Fruit fly (Drosophila melanogaster) whole organism, embryonic: ENCODE measurements around the gene AstC.

Source experiments
- Antp ChIP-seq: fragments of 200-800 bp; sonication (Bioruptor generic); optimal IDR thresholded peaks from 3 replicates; lab custom pipeline; 2016; ENCODE audit warnings: missing biosample characterization, missing genetic modification characterization
- Asciz ChIP-seq: fragments of 200-800 bp; sonication (Bioruptor generic); optimal IDR thresholded peaks from 2 replicates; lab custom pipeline; 2017; ENCODE audit warnings: missing biosample characterization, mild to moderate bottlenecking, missing genetic modification characterization, missing genetic modification reagents
- B-H2 ChIP-seq: fragments of 200-800 bp; sonication (Bioruptor generic); optimal IDR thresholded peaks from 2 replicates; lab custom pipeline; 2018; ENCODE audit warnings: missing biosample characterization, mild to moderate bottlenecking, missing genetic modification characterization
- CG10431 ChIP-seq: fragments of 200-800 bp; sonication (Bioruptor generic); optimal IDR thresholded peaks from 3 replicates; lab custom pipeline; 2018; ENCODE audit warnings: missing biosample characterization, mild to moderate bottlenecking, missing genetic modification characterization
- CG10543 ChIP-seq: fragments of 200-800 bp; sonication (Bioruptor generic); optimal IDR thresholded peaks from 3 replicates; lab custom pipeline; 2017; ENCODE audit warnings: missing biosample characterization, mild to moderate bottlenecking, missing genetic modification characterization, moderate library complexity
- CG11398 ChIP-seq: fragments of 200-800 bp; sonication (Bioruptor generic); optimal IDR thresholded peaks from 2 replicates; lab custom pipeline; 2016; ENCODE audit warnings: missing biosample characterization, missing genetic modification characterization
- CG12104 ChIP-seq: fragments of 200-800 bp; sonication (Bioruptor generic); optimal IDR thresholded peaks from 3 replicates; lab custom pipeline; 2016; ENCODE audit warnings: missing biosample characterization, missing genetic modification characterization
- CG13287 ChIP-seq: fragments of 200-800 bp; sonication (Bioruptor generic); IDR thresholded peaks from 2 replicates; pipeline ENCODE4 v1.3.6; 2022; ENCODE audit warnings: missing biosample characterization, missing genetic modification characterization; ENCODE audit not compliant: partially characterized antibody
- CG15269 ChIP-seq: fragments of 200-800 bp; sonication (Bioruptor generic); optimal IDR thresholded peaks from 2 replicates; lab custom pipeline; 2018; ENCODE audit warnings: missing biosample characterization, mild to moderate bottlenecking, missing genetic modification characterization, moderate library complexity
- CG15696 ChIP-seq: fragments of 200-800 bp; sonication (Bioruptor generic); optimal IDR thresholded peaks from 2 replicates; lab custom pipeline; 2019; ENCODE audit warnings: missing biosample characterization, mild to moderate bottlenecking, missing genetic modification characterization, moderate library complexity
- CG18476 ChIP-seq: fragments of 200-800 bp; sonication (Bioruptor generic); optimal IDR thresholded peaks from 2 replicates; lab custom pipeline; 2016; ENCODE audit warnings: missing biosample characterization, mild to moderate bottlenecking, missing genetic modification characterization
- CG2120 ChIP-seq: fragments of 200-800 bp; sonication (Bioruptor generic); optimal IDR thresholded peaks from 3 replicates; lab custom pipeline; 2016; ENCODE audit warnings: missing biosample characterization, missing genetic modification characterization
- CG2202 ChIP-seq: fragments of 200-800 bp; sonication (Bioruptor generic); optimal IDR thresholded peaks from 2 replicates; lab custom pipeline; 2018; ENCODE audit warnings: missing biosample characterization, mild to moderate bottlenecking, missing genetic modification characterization
- CG32772 ChIP-seq: fragments of 200-800 bp; sonication (Bioruptor generic); IDR thresholded peaks from 2 replicates; pipeline ENCODE4 v1.3.6; 2022; ENCODE audit warnings: missing biosample characterization, missing genetic modification characterization
- CG3995 ChIP-seq: fragments of 200-800 bp; sonication (Bioruptor generic); optimal IDR thresholded peaks from 3 replicates; lab custom pipeline; 2016; ENCODE audit warnings: missing biosample characterization, missing genetic modification characterization
- CG7963 ChIP-seq: fragments of 200-800 bp; sonication (Bioruptor generic); IDR thresholded peaks from 3 replicates; pipeline ENCODE4 v1.3.6; 2022; ENCODE audit warnings: missing biosample characterization, missing genetic modification characterization; ENCODE audit not compliant: partially characterized antibody
- CG8478 ChIP-seq: fragments of >200 bp; optimal IDR thresholded peaks from 2 replicates; lab custom pipeline; 2018
- CG8924 ChIP-seq: fragments of 200-800 bp; optimal IDR thresholded peaks from 3 replicates; lab custom pipeline; 2019; ENCODE audit warnings: missing biosample characterization, mild to moderate bottlenecking, missing genetic modification characterization, moderate library complexity
- Camta ChIP-seq: fragments of 200-800 bp; sonication (Bioruptor generic); optimal IDR thresholded peaks from 2 replicates; lab custom pipeline; 2016; ENCODE audit warnings: missing biosample characterization, missing genetic modification characterization
- Chrac-16 ChIP-seq: fragments of 200-800 bp; sonication (Bioruptor generic); optimal IDR thresholded peaks from 3 replicates; lab custom pipeline; 2016; ENCODE audit warnings: missing biosample characterization, missing genetic modification characterization
- E2f1 ChIP-seq: fragments of 200-800 bp; sonication (Bioruptor generic); IDR thresholded peaks from 2 replicates; pipeline ENCODE4 v1.3.6; 2022; ENCODE audit warnings: missing biosample characterization, missing genetic modification characterization
- Ets97D ChIP-seq: fragments of 200-800 bp; sonication (Bioruptor generic); optimal IDR thresholded peaks from 3 replicates; lab custom pipeline; 2016; ENCODE audit warnings: missing biosample characterization, missing genetic modification characterization
- Rx ChIP-seq: fragments of 200-800 bp; sonication (Bioruptor generic); IDR thresholded peaks from 2 replicates; pipeline ENCODE4 v1.3.6; 2022; ENCODE audit warnings: missing biosample characterization, missing genetic modification characterization
- Sox102F ChIP-seq: fragments of 200-800 bp; sonication (Bioruptor generic); optimal IDR thresholded peaks from 2 replicates; lab custom pipeline; 2018; ENCODE audit warnings: missing biosample characterization, mild to moderate bottlenecking, missing genetic modification characterization, moderate library complexity
- Ssrp ChIP-seq: fragments of 200-800 bp; sonication (Bioruptor generic); optimal IDR thresholded peaks from 2 replicates; lab custom pipeline; 2018; ENCODE audit warnings: missing biosample characterization, mild to moderate bottlenecking, missing genetic modification characterization, moderate library complexity
- Xbp1 ChIP-seq: fragments of 200-800 bp; sonication (Bioruptor generic); optimal IDR thresholded peaks from 3 replicates; lab custom pipeline; 2016; ENCODE audit warnings: missing biosample characterization, mild to moderate bottlenecking, missing genetic modification characterization
- br ChIP-seq: fragments of >200 bp; optimal IDR thresholded peaks from 2 replicates; lab custom pipeline; 2017
- caup ChIP-seq: fragments of 200-800 bp; sonication (Bioruptor generic); optimal IDR thresholded peaks from 3 replicates; lab custom pipeline; 2017; ENCODE audit warnings: missing biosample characterization, mild to moderate bottlenecking, missing genetic modification characterization, moderate library complexity; ENCODE audit not compliant: severe bottlenecking
- dan ChIP-seq: fragments of 200-800 bp; sonication (Bioruptor generic); IDR thresholded peaks from 2 replicates; pipeline ENCODE4 v1.3.6; 2022; ENCODE audit warnings: missing biosample characterization, missing genetic modification characterization
- dmrt11E ChIP-seq: fragments of 200-800 bp; sonication (Bioruptor generic); optimal IDR thresholded peaks from 3 replicates; lab custom pipeline; 2018; ENCODE audit warnings: missing biosample characterization, mild to moderate bottlenecking, missing genetic modification characterization, moderate library complexity
- dmrt99B ChIP-seq: fragments of 200-800 bp; sonication (Bioruptor generic); optimal IDR thresholded peaks from 2 replicates; lab custom pipeline; 2018; ENCODE audit warnings: missing biosample characterization, mild to moderate bottlenecking, missing genetic modification characterization, moderate library complexity
- esg ChIP-seq: fragments of 200-800 bp; sonication (Bioruptor generic); conservative IDR thresholded peaks from 2 replicates; pipeline ENCODE4 v1.3.6; 2022; ENCODE audit warnings: missing biosample characterization, missing genetic modification characterization
- fd3F ChIP-seq: fragments of 200-800 bp; sonication (Bioruptor generic); optimal IDR thresholded peaks from 2 replicates; lab custom pipeline; 2018; ENCODE audit warnings: missing biosample characterization, mild to moderate bottlenecking, missing genetic modification characterization, moderate library complexity
- fru ChIP-seq: fragments of >200 bp; optimal IDR thresholded peaks from 2 replicates; lab custom pipeline; 2017
- hb ChIP-seq: fragments of 200-800 bp; sonication (Bioruptor generic); IDR thresholded peaks from 3 replicates; pipeline ENCODE4 v1.3.6; 2022; ENCODE audit warnings: missing biosample characterization, missing genetic modification characterization; ENCODE audit not compliant: partially characterized antibody
- hth ChIP-seq: fragments of >200 bp; optimal IDR thresholded peaks from 2 replicates; lab custom pipeline; 2017; ENCODE audit warnings: inconsistent platforms
- lab ChIP-seq: fragments of 200-800 bp; sonication (Bioruptor generic); optimal IDR thresholded peaks from 3 replicates; lab custom pipeline; 2017; ENCODE audit warnings: missing biosample characterization, missing genetic modification characterization, mild to moderate bottlenecking, moderate library complexity, missing genetic modification reagents
- lbe ChIP-seq: fragments of 200-800 bp; sonication (Bioruptor generic); optimal IDR thresholded peaks from 2 replicates; lab custom pipeline; 2016; ENCODE audit warnings: missing biosample characterization, mild to moderate bottlenecking, missing genetic modification characterization
- mld ChIP-seq: fragments of 200-800 bp; sonication (Bioruptor generic); IDR thresholded peaks from 3 replicates; pipeline ENCODE4 v1.3.6; 2022; ENCODE audit warnings: missing biosample characterization, missing genetic modification characterization; ENCODE audit not compliant: partially characterized antibody
- nau ChIP-seq: fragments of 200-800 bp; sonication (Bioruptor generic); optimal IDR thresholded peaks from 3 replicates; lab custom pipeline; 2017; ENCODE audit warnings: missing biosample characterization, mild to moderate bottlenecking, missing genetic modification characterization, missing genetic modification reagents
- nerfin-2 ChIP-seq: fragments of 200-800 bp; sonication (Bioruptor generic); IDR thresholded peaks from 2 replicates; pipeline ENCODE4 v1.3.6; 2022; ENCODE audit warnings: missing biosample characterization, missing genetic modification characterization; ENCODE audit not compliant: partially characterized antibody
- org-1 ChIP-seq: fragments of 200-800 bp; sonication (Bioruptor generic); optimal IDR thresholded peaks from 2 replicates; lab custom pipeline; 2017; ENCODE audit warnings: missing biosample characterization, missing genetic modification characterization
- slp2 ChIP-seq: fragments of 200-800 bp; sonication (Bioruptor generic); optimal IDR thresholded peaks from 2 replicates; lab custom pipeline; 2016; ENCODE audit warnings: missing biosample characterization, missing genetic modification characterization
- ssp ChIP-seq: fragments of 200-800 bp; sonication (Bioruptor generic); IDR thresholded peaks from 2 replicates; pipeline ENCODE4 v1.3.6; 2022; ENCODE audit warnings: missing biosample characterization, missing genetic modification characterization
- tgo ChIP-seq: fragments of 200-800 bp; sonication (Bioruptor generic); IDR thresholded peaks from 3 replicates; pipeline ENCODE4 v1.3.6; 2022; ENCODE audit warnings: missing biosample characterization, missing genetic modification characterization
- tio ChIP-seq: fragments of 200-800 bp; sonication (Bioruptor generic); optimal IDR thresholded peaks from 2 replicates; lab custom pipeline; 2017; ENCODE audit warnings: missing biosample characterization, missing genetic modification characterization, inconsistent platforms
- tll ChIP-seq, 2 experiments: fragments of 200-800 bp in 1 of 2; fragments of >200 bp in 1 of 2; sonication (Bioruptor generic) in 1 of 2; optimal IDR thresholded peaks; 2 replicates each; lab custom pipeline; 2017 to 2019; ENCODE audit warnings: missing biosample characterization in 2 of 2, missing genetic modification characterization in 2 of 2, mild to moderate bottlenecking in 1 of 2, moderate library complexity in 1 of 2
- tx ChIP-seq: fragments of 200-800 bp; sonication (Bioruptor generic); optimal IDR thresholded peaks from 2 replicates; lab custom pipeline; 2016; ENCODE audit warnings: missing biosample characterization, missing genetic modification characterization
- unc-4 ChIP-seq: fragments of 200-800 bp; sonication (Bioruptor generic); IDR thresholded peaks from 2 replicates; pipeline ENCODE4 v1.3.6; 2022; ENCODE audit warnings: missing biosample characterization, missing genetic modification characterization; ENCODE audit not compliant: partially characterized antibody
- vvl ChIP-seq: fragments of 200-800 bp; sonication (Bioruptor generic); IDR thresholded peaks from 2 replicates; pipeline ENCODE4 v1.3.6; 2022; ENCODE audit warnings: missing biosample characterization, missing genetic modification characterization

The AstC gene

DNA sequence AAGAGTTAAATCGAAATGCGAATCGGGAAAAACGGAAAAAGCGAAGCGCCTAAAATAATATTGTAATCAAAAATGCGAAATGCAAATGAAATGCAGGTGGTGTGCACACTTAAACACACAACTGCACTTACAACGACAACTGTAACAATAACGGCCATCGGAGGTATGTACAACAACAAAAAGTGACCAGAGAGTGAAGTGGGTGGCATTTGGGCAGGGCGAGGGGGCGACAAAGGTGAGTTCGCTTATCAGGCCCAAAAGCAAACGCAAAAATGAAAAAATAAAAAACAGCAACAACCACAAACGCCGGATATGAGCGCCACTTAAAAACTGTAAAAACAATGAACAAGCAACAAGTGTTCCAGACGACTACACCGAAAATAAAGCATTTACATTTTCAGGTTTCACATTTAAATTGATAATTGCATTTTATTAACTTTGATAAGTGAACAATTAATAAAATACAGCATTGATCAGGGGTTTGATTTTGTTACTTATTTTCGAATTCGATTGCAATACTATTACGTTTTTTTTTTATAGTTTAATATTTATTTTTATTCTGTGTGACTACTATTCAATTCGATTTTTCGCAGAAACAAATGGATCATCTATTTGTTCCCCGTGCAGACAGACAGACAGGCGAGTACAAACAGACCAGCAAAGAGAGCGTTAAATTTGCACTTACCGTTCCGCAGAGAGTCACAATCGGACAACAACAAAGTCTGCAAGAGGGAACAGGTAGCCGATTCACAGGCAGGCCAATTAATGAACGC, 15.9 kb downstream of the AstC start (continued):
- TF ChIP-seq CG12104 (GFP tag; lab: Kevin White, UChicago) (no peak), Camta (GFP tag; lab: Kevin White, UChicago) (no peak), vvl (GFP tag; lab: Robert Waterston, UW) (no peak; the same call in 1 of the 2 replicates), CG2120 (GFP tag; lab: Kevin White, UChicago) (peak; percentile 63), CG32772 (GFP tag; lab: Robert Waterston, UW) (no peak), Asciz (GFP tag; lab: Kevin White, UChicago) (no peak), Xbp1 (GFP tag; lab: Kevin White, UChicago) (no peak), E2f1 (GFP tag; lab: Robert Waterston, UW) (peak; percentile 26; the same call in 1 of the 2 replicates), hb (GFP tag; lab: Robert Waterston, UW) (no peak), dmrt11E (tag; lab: Kevin White, UChicago) (no peak), CG15696 (tag; lab: Kevin White, UChicago) (no peak), CG18476 (no peak), tgo (peak; percentile 56), fd3F (GFP tag; lab: Kevin White, UChicago) (peak; percentile 24), B-H2 (no peak), fru (lab: Kevin White, UChicago) (no peak), lab (peak; percentile 65), org-1 (GFP tag; lab: Kevin White, UChicago) (peak; percentile 8), Antp (GFP tag; lab: Kevin White, UChicago) (no peak), hth (no peak), CG8478 (no peak), Rx (GFP tag; lab: Robert Waterston, UW) (no peak), tll (GFP tag; optimal IDR thresholded peaks at IDR 0.05; lab: Kevin White, UChicago) (no peak), CG13287 (GFP tag; lab: Robert Waterston, UW) (no peak), unc-4 (GFP tag; lab: Robert Waterston, UW) (no peak), Ets97D (GFP tag; lab: Kevin White, UChicago) (no peak), CG11398 (GFP tag; lab: Kevin White, UChicago) (no peak), br (lab: Kevin White, UChicago) (no peak), slp2 (no peak), mld (GFP tag; lab: Robert Waterston, UW) (no peak), CG2202 (tag; lab: Kevin White, UChicago) (no peak), tx (GFP tag; lab: Kevin White, UChicago) (no peak), CG8924 (tag; lab: Kevin White, UChicago) (peak; percentile 27), nau (GFP tag; lab: Kevin White, UChicago) (no peak), dmrt99B (tag; lab: Kevin White, UChicago) (no peak), Ssrp (no peak), caup (GFP tag; lab: Kevin White, UChicago) (peak; percentile 47), lbe (peak; percentile 8), CG15269 (tag; lab: Kevin White, UChicago) (peak; percentile 43), esg (0 out of 2 replicates have a peak, but pooled peaks have one; percentile 21), ssp (0 out of 2 replicates have a peak, but pooled peaks have one; percentile 28), CG7963 (GFP tag; lab: Robert Waterston, UW) (no peak), Chrac-16 (GFP tag; lab: Kevin White, UChicago) (no peak), dan (no peak), tio (GFP tag; lab: Kevin White, UChicago) (no peak), CG10431 (GFP tag; lab: Kevin White, UChicago) (no peak), nerfin-2 (GFP tag; lab: Robert Waterston, UW) (no peak), CG3995 (GFP tag; lab: Kevin White, UChicago) (peak; percentile 2), CG10543 (GFP tag; lab: Kevin White, UChicago) (no peak), Sox102F (peak; percentile 25)
